Worm (Caenorhabditis elegans): ENCODE measurements around the gene srw-91.

- TF ChIP-seq pha-4 (tag; optimal IDR thresholded peaks at IDR 0.05) (no peak), sdz-38 (tag; optimal IDR thresholded peaks at IDR 0.05) (no peak), attf-6 (GFP tag; IDR thresholded peaks at IDR 0.05) (no peak), rpc-1 (optimal IDR thresholded peaks at IDR 0.05) (no peak), rpc-1 (tag; optimal IDR thresholded peaks at IDR 0.05) (no peak), lin-54 (GFP tag; optimal IDR thresholded peaks at IDR 0.05) (no peak), him-1 (tag; optimal IDR thresholded peaks at IDR 0.05) (no peak), nfya-2 (GFP tag; IDR thresholded peaks at IDR 0.05) (no peak), chd-7 (tag; optimal IDR thresholded peaks at IDR 0.05) (no peak), ets-4 (GFP tag; optimal IDR thresholded peaks at IDR 0.05) (no peak), lsy-27 (tag; optimal IDR thresholded peaks at IDR 0.05; ENCODE audit: borderline replicate concordance, insufficient read depth) (no peak), ztf-18 (tag; optimal IDR thresholded peaks at IDR 0.05) (no peak), nhr-120 (GFP tag; IDR thresholded peaks at IDR 0.05) (no peak)
Observed at ce11 chrV:1640008-1640407, 40.7 kb downstream of the srw-91 start, which contains the start of gene str-221.

All from whole organism, young adult.